Fruit fly (Drosophila melanogaster) whole organism, embryonic: ENCODE results near the gene Twdlalpha.
A peak's percentile ranks its signal among the peaks of the same experiment; 100 is the strongest.

Experiments
- Asciz ChIP-seq: fragments of 200-800 bp; sonication (Bioruptor generic); optimal IDR thresholded peaks from 2 replicates; lab custom pipeline; 2017; ENCODE audit warnings: missing biosample characterization, mild to moderate bottlenecking, missing genetic modification characterization, missing genetic modification reagents
- CG14710 ChIP-seq: fragments of 200-800 bp; sonication (Bioruptor generic); optimal IDR thresholded peaks from 3 replicates; lab custom pipeline; 2019; ENCODE audit warnings: missing biosample characterization, mild to moderate bottlenecking, missing genetic modification characterization, moderate library complexity
- CG4707 ChIP-seq: fragments of 200-800 bp; sonication (Bioruptor generic); optimal IDR thresholded peaks from 2 replicates; lab custom pipeline; 2018; ENCODE audit warnings: missing biosample characterization, mild to moderate bottlenecking, missing genetic modification characterization, moderate library complexity
- Dll ChIP-seq: fragments of 200-800 bp; sonication (Bioruptor generic); IDR thresholded peaks from 4 replicates; pipeline ENCODE4 v1.3.6; 2022; ENCODE audit warnings: missing biosample characterization, missing genetic modification characterization; ENCODE audit not compliant: partially characterized antibody
- chm ChIP-seq: fragments of 200-800 bp; sonication (Bioruptor generic); IDR thresholded peaks from 2 replicates; pipeline ENCODE4 v1.3.6; 2022; ENCODE audit warnings: missing biosample characterization, missing genetic modification characterization
- luna ChIP-seq: fragments of 200-800 bp; sonication (Bioruptor generic); optimal IDR thresholded peaks from 2 replicates; lab custom pipeline; 2016; ENCODE audit warnings: missing biosample characterization, missing genetic modification characterization
- maf-S ChIP-seq: fragments of 200-800 bp; sonication (Bioruptor generic); optimal IDR thresholded peaks from 2 replicates; lab custom pipeline; 2016; ENCODE audit warnings: missing biosample characterization, missing genetic modification characterization
- row ChIP-seq: fragments of 200-800 bp; sonication (Bioruptor generic); IDR thresholded peaks from 3 replicates; pipeline ENCODE4 v1.3.6; 2022; ENCODE audit warnings: missing biosample characterization, missing genetic modification characterization
- tin ChIP-seq: fragments of 200-800 bp; sonication (Bioruptor generic); optimal IDR thresholded peaks from 3 replicates; lab custom pipeline; 2016; ENCODE audit warnings: missing biosample characterization, missing genetic modification characterization
- usp ChIP-seq: fragments of >200 bp; optimal IDR thresholded peaks from 2 replicates; lab custom pipeline; 2017; ENCODE audit warnings: missing biosample characterization, missing genetic modification characterization

- TF ChIP-seq chm (no peak), maf-S (no peak), Asciz (GFP tag; lab: Kevin White, UChicago) (no peak), luna (GFP tag; lab: Kevin White, UChicago) (no peak), tin (GFP tag; lab: Kevin White, UChicago) (no peak), usp (GFP tag; lab: Kevin White, UChicago) (no peak), row (GFP tag; lab: Robert Waterston, UW) (peak; percentile 36; the same call in 2 of the 3 replicates), CG14710 (tag; lab: Kevin White, UChicago) (peak; percentile 25), Dll (peak; percentile 67; the same call in 2 of the 4 replicates), CG4707 (GFP tag; lab: Kevin White, UChicago) (no peak)
These were observed 44.8 kb downstream of the Twdlalpha start for dm6 chrX:16787416-16787900.
